Fruit fly (Drosophila melanogaster): Measurements from ENCODE around the gene Sec15.

- TF ChIP-seq Pif1A (GFP tag; optimal IDR thresholded peaks at IDR 0.05) = no peak
- TF ChIP-seq rn (GFP tag; IDR thresholded peaks at IDR 0.05) = no peak
- TF ChIP-seq Snoo (tag; optimal IDR thresholded peaks at IDR 0.05) = no peak
- TF ChIP-seq CG9948 (tag; optimal IDR thresholded peaks at IDR 0.05) = peak; percentile 20
- TF ChIP-seq D1 (tag; optimal IDR thresholded peaks at IDR 0.05) = no peak
- TF ChIP-seq CG4496 (GFP tag; IDR thresholded peaks at IDR 0.05) = peak; percentile 58
- no peak for TF ChIP-seq CG17806 (tag; optimal IDR thresholded peaks at IDR 0.05)
- TF ChIP-seq CG8301 (tag; optimal IDR thresholded peaks at IDR 0.05) = no peak
- no peak for TF ChIP-seq CG15710 (tag; optimal IDR thresholded peaks at IDR 0.05)
Observed at dm6 chr3R:21151090-21151870, 43.5 kb upstream of the Sec15 start.

All from whole organism, pupa.